Worm (Caenorhabditis elegans) whole organism, late embryonic: ENCODE measurements around the gene H37A05.2.
A peak's percentile ranks its signal among the peaks of the same experiment; 100 is the strongest.

Experiments
- C08G9.2 ChIP-seq: sonication (generic microtip); optimal IDR thresholded peaks from 2 replicates; lab custom pipeline; 2016; ENCODE audit warnings: mild to moderate bottlenecking, missing genetic modification characterization, moderate library complexity, missing compliant biosample characterization
- C38D4.7 ChIP-seq: fragments of 200-800 bp; sonication (Bioruptor generic); optimal IDR thresholded peaks from 2 replicates; lab custom pipeline; 2018; ENCODE audit warnings: mild to moderate bottlenecking, missing genetic modification characterization, moderate library complexity, missing compliant biosample characterization
- K02D7.2 ChIP-seq: sonication (generic microtip); optimal IDR thresholded peaks from 2 replicates; lab custom pipeline; 2017; ENCODE audit warnings: mild to moderate bottlenecking, missing genetic modification characterization, missing compliant biosample characterization
- K09A11.1 ChIP-seq: sonication (generic microtip); optimal IDR thresholded peaks from 2 replicates; lab custom pipeline; 2017; ENCODE audit warnings: antibody characterized with exemption, mild to moderate bottlenecking, missing genetic modification characterization, missing compliant biosample characterization; ENCODE audit not compliant: insufficient read depth
- T23F11.4 ChIP-seq: fragments of 200-800 bp; sonication (Bioruptor generic); optimal IDR thresholded peaks from 2 replicates; lab custom pipeline; 2018; ENCODE audit warnings: mild to moderate bottlenecking, missing genetic modification characterization, missing compliant biosample characterization
- ceh-2 ChIP-seq: sonication (generic microtip); optimal IDR thresholded peaks from 2 replicates; lab custom pipeline; 2016; ENCODE audit warnings: missing genotype, missing genetic modification characterization, missing compliant biosample characterization
- ceh-22 ChIP-seq: sonication (generic microtip); optimal IDR thresholded peaks from 2 replicates; lab custom pipeline; 2017; ENCODE audit warnings: missing biosample characterization, missing genetic modification characterization
- ceh-30 ChIP-seq: fragments of 150-350 bp; optimal IDR thresholded peaks from 2 replicates; lab custom pipeline; 2014; ENCODE audit warnings: missing biosample characterization, missing genetic modification characterization
- ceh-31 ChIP-seq: sonication (generic microtip); optimal IDR thresholded peaks from 2 replicates; lab custom pipeline; 2016; ENCODE audit warnings: missing genetic modification characterization, missing compliant biosample characterization
- ceh-34 ChIP-seq: sonication (generic microtip); optimal IDR thresholded peaks from 2 replicates; lab custom pipeline; 2016; ENCODE audit warnings: mild to moderate bottlenecking, missing genetic modification characterization, missing compliant biosample characterization
- dve-1 ChIP-seq: sonication (generic microtip); optimal IDR thresholded peaks from 2 replicates; lab custom pipeline; 2017; ENCODE audit warnings: antibody characterized with exemption, mild to moderate bottlenecking, missing genetic modification characterization, missing compliant biosample characterization
- elt-2 ChIP-seq: sonication (generic microtip); optimal IDR thresholded peaks from 2 replicates; lab custom pipeline; 2016; ENCODE audit warnings: missing genetic modification reagents, missing genetic modification characterization, missing compliant biosample characterization
- ets-4 ChIP-seq: sonication (generic microtip); optimal IDR thresholded peaks from 2 replicates; lab custom pipeline; 2016; ENCODE audit warnings: missing genetic modification characterization, missing compliant biosample characterization
- eyg-1 ChIP-seq: sonication (generic microtip); optimal IDR thresholded peaks from 2 replicates; lab custom pipeline; 2016; ENCODE audit warnings: missing genotype, missing genetic modification characterization, missing compliant biosample characterization
- fax-1 ChIP-seq: sonication (generic microtip); optimal IDR thresholded peaks from 2 replicates; lab custom pipeline; 2016; ENCODE audit warnings: missing genotype, missing genetic modification characterization, missing compliant biosample characterization
- hlh-13 ChIP-seq: fragments of 200-800 bp; sonication (Bioruptor generic); optimal IDR thresholded peaks from 2 replicates; lab custom pipeline; 2018; ENCODE audit warnings: mild to moderate bottlenecking, missing genetic modification characterization, missing compliant biosample characterization
- hlh-15 ChIP-seq: sonication (generic microtip); optimal IDR thresholded peaks from 2 replicates; lab custom pipeline; 2016; ENCODE audit warnings: missing genetic modification characterization, missing compliant biosample characterization
- hlh-30 ChIP-seq: sonication (generic microtip); optimal IDR thresholded peaks from 2 replicates; lab custom pipeline; 2017; ENCODE audit warnings: antibody characterized with exemption, missing genetic modification characterization, missing compliant biosample characterization; ENCODE audit not compliant: insufficient read depth
- lim-6 ChIP-seq: sonication (generic microtip); optimal IDR thresholded peaks from 2 replicates; lab custom pipeline; 2016; ENCODE audit warnings: missing genetic modification characterization, missing compliant biosample characterization
- lin-11 ChIP-seq: fragments of 200-800 bp; sonication (Bioruptor generic); optimal IDR thresholded peaks from 2 replicates; lab custom pipeline; 2018; ENCODE audit warnings: mild to moderate bottlenecking, missing genetic modification characterization, missing compliant biosample characterization
- madf-2 ChIP-seq: sonication (generic microtip); optimal IDR thresholded peaks from 2 replicates; lab custom pipeline; 2017; ENCODE audit warnings: missing genetic modification characterization, missing compliant biosample characterization
- nfya-1 ChIP-seq: sonication (generic microtip); optimal IDR thresholded peaks from 2 replicates; lab custom pipeline; 2017; ENCODE audit warnings: missing genetic modification characterization, mild to moderate bottlenecking, missing compliant biosample characterization, antibody characterized with exemption, moderate library complexity
- pag-3 ChIP-seq: sonication (generic microtip); optimal IDR thresholded peaks from 2 replicates; lab custom pipeline; 2016; ENCODE audit warnings: missing compliant biosample characterization, missing genetic modification characterization, borderline replicate concordance
- pha-2 ChIP-seq: sonication (generic microtip); optimal IDR thresholded peaks from 2 replicates; lab custom pipeline; 2017; ENCODE audit warnings: mild to moderate bottlenecking, missing genetic modification characterization, missing compliant biosample characterization
- pha-4 ChIP-seq: fragments of 150-350 bp; optimal IDR thresholded peaks from 2 replicates; lab custom pipeline; 2018; ENCODE audit warnings: missing biosample characterization, missing genetic modification reagents, missing genetic modification characterization
- sox-2 ChIP-seq: fragments of 200-800 bp; sonication (Bioruptor generic); IDR thresholded peaks from 2 replicates; pipeline ENCODE4 v1.3.6; 2022; ENCODE audit warnings: missing genetic modification reagents, missing genetic modification characterization, missing compliant biosample characterization
- tbx-2 ChIP-seq: sonication (generic microtip); optimal IDR thresholded peaks from 2 replicates; lab custom pipeline; 2016; ENCODE audit warnings: missing genetic modification characterization, missing compliant biosample characterization
- tbx-7 ChIP-seq: sonication (generic microtip); optimal IDR thresholded peaks from 2 replicates; lab custom pipeline; 2016; ENCODE audit warnings: missing genotype, missing genetic modification characterization, missing compliant biosample characterization
- ttx-3 ChIP-seq: sonication (generic microtip); optimal IDR thresholded peaks from 2 replicates; lab custom pipeline; 2016; ENCODE audit warnings: missing genetic modification reagents, missing genetic modification characterization, missing compliant biosample characterization
- unc-3 ChIP-seq, 2 experiments: fragments of 200-800 bp in 1 of 2; sonication (Bioruptor generic) in 1 of 2; sonication (generic microtip) in 1 of 2; conservative IDR thresholded peaks in 1 of 2; optimal IDR thresholded peaks in 1 of 2; 2 replicates each; pipeline versions ENCODE4 v1.3.6 to Lab custom; 2016 to 2022; ENCODE audit warnings: missing compliant biosample characterization in 2 of 2, missing genetic modification characterization in 2 of 2, missing genetic modification reagents in 1 of 2
- unc-42 ChIP-seq: sonication (generic microtip); optimal IDR thresholded peaks from 2 replicates; lab custom pipeline; 2016; ENCODE audit warnings: missing genotype, missing genetic modification characterization, missing compliant biosample characterization
- unc-55 ChIP-seq: sonication (generic microtip); optimal IDR thresholded peaks from 2 replicates; lab custom pipeline; 2017; ENCODE audit warnings: missing biosample characterization, missing genetic modification reagents, missing genetic modification characterization
- unc-86 ChIP-seq: sonication (generic microtip); optimal IDR thresholded peaks from 2 replicates; lab custom pipeline; 2016; ENCODE audit warnings: missing genetic modification characterization, missing compliant biosample characterization

Gene H37A05.2

ce11 chrV:13638040-13638439, 4.0 kb upstream of the H37A05.2 start:
- TF ChIP-seq unc-55 (GFP tag; lab: Kevin White, UChicago) (no peak), eyg-1 (tag; lab: Kevin White, UChicago) (no peak), elt-2 (tag; lab: Kevin White, UChicago) (peak; percentile 75), ttx-3 (tag; lab: Kevin White, UChicago) (no peak), lim-6 (tag; lab: Kevin White, UChicago) (no peak), pag-3 (tag; lab: Kevin White, UChicago) (no peak)
- TF ChIP-seq, all 69 proteins: peak for 1

ce11 chrV:13636411-13636810, 2.4 kb upstream of the H37A05.2 start:
- TF ChIP-seq C08G9.2 (tag; lab: Kevin White, UChicago): no peak
- TF ChIP-seq sox-2 (GFP tag; lab: Robert Waterston, UW): no peak
- TF ChIP-seq unc-42 (tag; lab: Kevin White, UChicago): no peak
- TF ChIP-seq lim-6 (tag; lab: Kevin White, UChicago): no peak
- no peak for TF ChIP-seq unc-3 (GFP tag; conservative IDR thresholded peaks at IDR 0.05; lab: Robert Waterston, UW)
- no peak for TF ChIP-seq unc-3 (tag; optimal IDR thresholded peaks at IDR 0.05; lab: Kevin White, UChicago)
- TF ChIP-seq pha-2 (tag; lab: Kevin White, UChicago): no peak
- TF ChIP-seq madf-2 (tag; lab: Kevin White, UChicago): no peak
- no peak for TF ChIP-seq T23F11.4 (GFP tag; lab: Kevin White, UChicago)
- TF ChIP-seq eyg-1 (tag; lab: Kevin White, UChicago): no peak
- TF ChIP-seq hlh-13 (GFP tag; lab: Kevin White, UChicago): no peak
- TF ChIP-seq tbx-7 (tag; lab: Kevin White, UChicago): no peak
- TF ChIP-seq nfya-1 (tag; lab: Kevin White, UChicago): no peak
- no peak for TF ChIP-seq ceh-22 (tag; lab: Kevin White, UChicago)
- TF ChIP-seq unc-86: no peak
- TF ChIP-seq K02D7.2 (tag; lab: Kevin White, UChicago): no peak
- TF ChIP-seq dve-1 (tag; lab: Kevin White, UChicago): no peak
- TF ChIP-seq hlh-15 (tag; lab: Kevin White, UChicago): no peak
- TF ChIP-seq lin-11: no peak
- TF ChIP-seq ceh-30 (tag; lab: Kevin White, UChicago): no peak

ce11 chrV:13627103-13627623, 6.9 kb downstream of the H37A05.2 start, which contains the start of gene sde-2:
TSS of gene sde-2 (plus strand) at chrV:13627573.
- TF ChIP-seq hlh-30 (tag; lab: Kevin White, UChicago) (peak; percentile 82), pha-4 (no peak), fax-1 (no peak), unc-42 (tag; lab: Kevin White, UChicago) (peak; percentile 93)

- TF ChIP-seq tbx-2 (tag; lab: Kevin White, UChicago) (peak; percentile 36), ceh-2 (tag; lab: Kevin White, UChicago) (peak; percentile 4), dve-1 (tag; lab: Kevin White, UChicago) (no peak), C38D4.7 (GFP tag; lab: Kevin White, UChicago) (no peak), pha-2 (tag; lab: Kevin White, UChicago) (no peak), ceh-34 (tag; lab: Kevin White, UChicago) (no peak), unc-3 (GFP tag; conservative IDR thresholded peaks at IDR 0.05; lab: Robert Waterston, UW) (no peak), unc-3 (tag; optimal IDR thresholded peaks at IDR 0.05; lab: Kevin White, UChicago) (no peak), unc-42 (tag; lab: Kevin White, UChicago) (peak; percentile 12), ets-4 (tag; lab: Kevin White, UChicago) (peak; percentile 34), K09A11.1 (tag; lab: Kevin White, UChicago) (no peak), hlh-13 (GFP tag; lab: Kevin White, UChicago) (no peak), ceh-31 (tag; lab: Kevin White, UChicago) (peak; percentile 58)
- TF ChIP-seq, all 69 proteins: peak for 5
Measured at ce11 chrV:13625517-13626097, 8.4 kb downstream of the H37A05.2 start, which contains the start of the genes nduv-2 and F53F4.12. TSS of gene nduv-2 (minus strand) at chrV:13625567. TSS of gene F53F4.12 (plus strand) at chrV:13626047.
